Fruit fly (Drosophila melanogaster) Kc167 (cell line): ENCODE data around the gene CG12992.

Experiments
- Myc ChIP-seq: fragments of >200 bp; optimal IDR thresholded peaks from 2 replicates; lab custom pipeline; 2017; ENCODE audit warnings: missing external identifiers
- Sin3A ChIP-seq: fragments of >200 bp; optimal IDR thresholded peaks from 2 replicates; lab custom pipeline; 2018; ENCODE audit warnings: missing external identifiers
- h ChIP-seq: fragments of >200 bp; optimal IDR thresholded peaks from 3 replicates; lab custom pipeline; 2018; ENCODE audit warnings: missing external identifiers
- insv ChIP-seq: fragments of >200 bp; optimal IDR thresholded peaks from 3 replicates; lab custom pipeline; 2018; ENCODE audit warnings: missing external identifiers
- psq ChIP-seq: fragments of >200 bp; optimal IDR thresholded peaks from 2 replicates; lab custom pipeline; 2017; ENCODE audit warnings: missing external identifiers
- ttk ChIP-seq: sonication (Bioruptor generic); optimal IDR thresholded peaks from 2 replicates; lab custom pipeline; 2017; ENCODE audit warnings: missing external identifiers

The CG12992 gene

DNA sequence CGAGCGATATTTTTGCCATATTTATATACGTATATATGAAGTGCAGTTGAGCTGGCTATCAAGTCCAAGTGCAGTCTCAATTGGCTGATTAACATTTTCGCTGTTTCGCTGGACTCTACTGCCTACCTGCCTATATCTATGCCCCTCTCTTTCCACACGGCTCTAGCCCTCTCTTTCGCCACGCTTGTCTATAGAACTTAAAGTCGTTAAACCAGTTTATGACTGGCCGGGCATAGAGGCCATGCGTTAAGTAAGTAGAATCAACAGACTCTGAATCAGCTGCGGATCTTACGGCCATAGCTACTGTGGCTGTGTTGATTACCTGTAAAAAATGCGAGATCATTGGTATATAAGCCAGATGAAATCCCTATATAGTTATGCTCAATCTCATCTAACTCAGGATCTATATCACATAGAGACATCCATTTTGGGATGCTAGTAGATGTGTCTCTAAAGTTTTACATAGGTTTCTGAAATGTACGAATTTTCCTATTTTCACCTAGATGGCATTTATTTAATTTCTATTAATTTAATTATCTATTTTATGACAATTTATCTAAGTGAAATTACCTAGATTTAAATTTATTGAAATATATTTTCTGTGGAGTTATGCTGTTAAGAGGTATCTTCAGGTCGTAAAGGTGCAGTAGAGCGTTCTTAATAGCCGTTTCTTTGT is 6.9 kb upstream of the CG12992 start:
- TF ChIP-seq psq (lab: Kevin White, UChicago) = no peak
- no peak for TF ChIP-seq h (lab: Kevin White, UChicago)
- TF ChIP-seq ttk (lab: Kevin White, UChicago) = no peak
- TF ChIP-seq Myc (lab: Kevin White, UChicago) = no peak
- TF ChIP-seq Sin3A (lab: Kevin White, UChicago) = no peak
- TF ChIP-seq insv (lab: Kevin White, UChicago) = no peak

dm6 chrX:17582650-17583049 is 6.0 kb upstream of the CG12992 start:
- TF ChIP-seq h (lab: Kevin White, UChicago) = no peak
- no peak for TF ChIP-seq ttk (lab: Kevin White, UChicago)
- no peak for TF ChIP-seq psq (lab: Kevin White, UChicago)
- no peak for TF ChIP-seq insv (lab: Kevin White, UChicago)
- no peak for TF ChIP-seq Sin3A (lab: Kevin White, UChicago)
- TF ChIP-seq Myc (lab: Kevin White, UChicago) = no peak

- TF ChIP-seq psq (lab: Kevin White, UChicago) = no peak
- TF ChIP-seq insv (lab: Kevin White, UChicago) = no peak
- no peak for TF ChIP-seq Sin3A (lab: Kevin White, UChicago)
- no peak for TF ChIP-seq ttk (lab: Kevin White, UChicago)
- no peak for TF ChIP-seq Myc (lab: Kevin White, UChicago)
- TF ChIP-seq h (lab: Kevin White, UChicago) = no peak
These were observed 5.0 kb upstream of the CG12992 start for dm6 chrX:17583706-17584105.

- no peak for TF ChIP-seq Myc (lab: Kevin White, UChicago)
- no peak for TF ChIP-seq ttk (lab: Kevin White, UChicago)
- no peak for TF ChIP-seq psq (lab: Kevin White, UChicago)
- no peak for TF ChIP-seq h (lab: Kevin White, UChicago)
- no peak for TF ChIP-seq Sin3A (lab: Kevin White, UChicago)
- TF ChIP-seq insv (lab: Kevin White, UChicago) = no peak
These were observed 2.8 kb upstream of the CG12992 start for dm6 chrX:17585892-17586291.

dm6 chrX:17588134-17588533 is 531 bp upstream of the CG12992 start:
- TF ChIP-seq psq (lab: Kevin White, UChicago) (no peak), insv (lab: Kevin White, UChicago) (no peak), Sin3A (lab: Kevin White, UChicago) (no peak), Myc (lab: Kevin White, UChicago) (no peak), ttk (lab: Kevin White, UChicago) (no peak), h (lab: Kevin White, UChicago) (no peak)

DNA sequence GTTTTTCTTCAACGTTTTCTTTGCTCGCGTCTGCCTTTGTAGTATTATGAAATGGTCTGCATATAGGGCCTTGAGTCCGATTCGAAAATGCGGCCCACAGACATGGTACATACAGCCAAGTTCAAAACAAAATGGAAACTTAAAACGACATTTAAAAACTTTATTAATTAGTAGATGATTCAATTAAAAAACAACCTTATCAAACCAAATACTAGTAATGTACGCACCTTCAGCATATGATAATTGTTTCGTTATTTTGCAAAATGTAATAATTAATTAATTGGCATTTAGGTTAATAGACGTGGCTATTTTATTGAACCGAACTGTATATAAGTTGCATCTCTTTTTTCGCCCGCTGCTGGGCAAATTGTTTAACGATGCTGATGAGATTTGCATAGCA is 6.1 kb downstream of the CG12992 start:
- TF ChIP-seq h (lab: Kevin White, UChicago) = no peak
- no peak for TF ChIP-seq Sin3A (lab: Kevin White, UChicago)
- TF ChIP-seq ttk (lab: Kevin White, UChicago) = no peak
- no peak for TF ChIP-seq Myc (lab: Kevin White, UChicago)
- TF ChIP-seq insv (lab: Kevin White, UChicago) = no peak
- no peak for TF ChIP-seq psq (lab: Kevin White, UChicago)

DNA sequence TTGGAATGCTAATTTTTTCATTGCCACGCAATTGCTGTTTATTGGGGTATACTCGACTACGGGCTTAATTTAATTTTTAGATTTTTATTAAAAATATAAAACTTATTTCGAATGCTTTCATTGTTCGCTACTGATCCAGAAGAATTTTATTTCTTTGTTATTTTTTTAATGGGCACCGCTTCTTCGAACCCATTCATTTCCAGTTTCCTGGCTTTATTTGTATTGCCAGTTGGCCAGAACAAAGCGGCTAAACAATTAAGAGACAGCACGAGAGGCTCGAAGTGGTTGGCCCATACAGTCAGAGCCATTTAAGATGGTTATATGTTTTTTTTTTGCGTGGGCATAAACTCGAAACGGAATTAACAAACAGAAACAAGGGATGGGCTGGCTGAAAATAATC is 7.2 kb downstream of the CG12992 start:
- TF ChIP-seq ttk (lab: Kevin White, UChicago) = no peak
- TF ChIP-seq Sin3A (lab: Kevin White, UChicago) = no peak
- TF ChIP-seq insv (lab: Kevin White, UChicago) = no peak
- TF ChIP-seq Myc (lab: Kevin White, UChicago) = no peak
- no peak for TF ChIP-seq psq (lab: Kevin White, UChicago)
- TF ChIP-seq h (lab: Kevin White, UChicago) = no peak

DNA sequence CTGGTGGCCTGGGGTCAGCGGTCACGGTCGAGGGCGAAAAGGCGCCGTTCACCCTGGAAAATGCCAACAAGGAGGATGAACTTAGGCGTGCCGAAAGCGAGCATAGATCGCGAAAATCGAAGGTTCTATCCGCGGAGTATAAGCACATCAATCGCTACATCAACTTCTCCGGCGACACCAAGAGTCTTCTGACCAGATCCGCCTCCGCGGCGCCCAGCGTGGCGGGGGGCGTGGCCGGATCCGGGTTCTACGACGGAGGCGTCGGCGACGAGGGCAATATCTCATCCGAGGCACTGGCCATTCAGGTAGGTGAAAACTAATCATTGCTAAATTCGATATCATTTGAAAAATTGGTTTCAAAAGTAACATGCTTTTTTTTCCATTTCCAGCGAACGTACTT is 9.0 kb downstream of the CG12992 start:
- TF ChIP-seq Myc (lab: Kevin White, UChicago) = no peak
- no peak for TF ChIP-seq ttk (lab: Kevin White, UChicago)
- no peak for TF ChIP-seq insv (lab: Kevin White, UChicago)
- no peak for TF ChIP-seq Sin3A (lab: Kevin White, UChicago)
- no peak for TF ChIP-seq h (lab: Kevin White, UChicago)
- TF ChIP-seq psq (lab: Kevin White, UChicago) = no peak

dm6 chrX:17599330-17599729 is 10.7 kb downstream of the CG12992 start, which contains the start of gene X11L:
Gene X11L, plus strand, starts transcription at chrX:17599608.
- TF ChIP-seq Sin3A (lab: Kevin White, UChicago) (no peak), psq (lab: Kevin White, UChicago) (no peak), insv (lab: Kevin White, UChicago) (no peak), Myc (lab: Kevin White, UChicago) (no peak)

DNA sequence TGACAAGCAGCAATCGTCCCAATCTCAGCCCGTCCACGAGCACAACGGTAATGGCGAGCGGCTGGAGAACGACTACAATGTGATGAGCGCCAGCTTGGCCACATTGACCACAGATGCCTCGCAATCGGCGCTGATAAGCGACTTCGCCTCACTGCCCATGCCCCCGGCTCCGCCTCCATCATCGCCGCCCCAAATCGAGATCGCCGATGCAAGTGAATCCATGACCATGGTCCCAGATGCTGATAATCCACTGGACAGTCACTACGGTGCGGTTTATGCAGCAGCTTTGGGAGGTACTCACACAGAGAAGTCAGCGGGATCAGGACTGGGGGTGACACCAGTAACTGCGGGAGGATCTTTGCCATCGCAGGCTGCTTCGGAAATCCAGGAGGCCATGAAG is 13.8 kb downstream of the CG12992 start:
- TF ChIP-seq h (lab: Kevin White, UChicago) = no peak
- no peak for TF ChIP-seq psq (lab: Kevin White, UChicago)
- TF ChIP-seq ttk (lab: Kevin White, UChicago) = no peak
- no peak for TF ChIP-seq insv (lab: Kevin White, UChicago)
- TF ChIP-seq Myc (lab: Kevin White, UChicago) = no peak
- TF ChIP-seq Sin3A (lab: Kevin White, UChicago) = no peak

- TF ChIP-seq Myc (lab: Kevin White, UChicago) (no peak), Sin3A (lab: Kevin White, UChicago) (no peak), psq (lab: Kevin White, UChicago) (no peak), ttk (lab: Kevin White, UChicago) (no peak), h (lab: Kevin White, UChicago) (no peak), insv (lab: Kevin White, UChicago) (no peak)
These were observed 22.8 kb downstream of the CG12992 start for dm6 chrX:17611455-17611854.
